Fruit fly (Drosophila melanogaster) Kc167 (cell line): ENCODE measurements around the gene btz.

ENCODE experiments used
- Myc ChIP-seq: fragments of >200 bp; optimal IDR thresholded peaks from 2 replicates; lab custom pipeline; 2017; ENCODE audit warnings: missing external identifiers
- Sin3A ChIP-seq: fragments of >200 bp; optimal IDR thresholded peaks from 2 replicates; lab custom pipeline; 2018; ENCODE audit warnings: missing external identifiers
- h ChIP-seq: fragments of >200 bp; optimal IDR thresholded peaks from 3 replicates; lab custom pipeline; 2018; ENCODE audit warnings: missing external identifiers
- insv ChIP-seq: fragments of >200 bp; optimal IDR thresholded peaks from 3 replicates; lab custom pipeline; 2018; ENCODE audit warnings: missing external identifiers
- psq ChIP-seq: fragments of >200 bp; optimal IDR thresholded peaks from 2 replicates; lab custom pipeline; 2017; ENCODE audit warnings: missing external identifiers
- ttk ChIP-seq: sonication (Bioruptor generic); optimal IDR thresholded peaks from 2 replicates; lab custom pipeline; 2017; ENCODE audit warnings: missing external identifiers

Gene btz

dm6 chr3R:27700229-27700573 lies at the start of gene btz:
btz (plus strand) TSS chr3R:27700361.
- TF ChIP-seq psq (lab: Kevin White, UChicago) = no peak
- TF ChIP-seq Sin3A (lab: Kevin White, UChicago) = no peak
- no peak for TF ChIP-seq ttk (lab: Kevin White, UChicago)

DNA sequence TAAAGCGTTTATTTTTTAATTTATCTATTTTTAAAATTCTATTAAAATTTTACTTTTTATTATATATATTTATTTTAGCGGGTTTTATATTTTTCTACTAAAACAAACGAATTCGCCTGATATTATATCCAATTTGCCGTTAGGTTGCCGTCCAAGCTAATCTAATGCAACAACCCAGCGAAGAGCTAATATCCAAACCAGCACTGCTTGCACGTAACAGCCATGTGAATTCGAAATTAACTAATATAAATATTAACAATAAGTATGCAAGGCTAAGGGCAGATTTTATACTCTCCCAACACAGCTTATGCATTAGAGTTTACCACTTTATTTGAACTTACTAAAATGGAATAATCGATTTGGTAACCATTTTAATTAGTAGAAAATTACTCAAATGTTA lies 48.5 kb upstream of the btz start:
- TF ChIP-seq Myc (no peak), insv (lab: Kevin White, UChicago) (no peak), Sin3A (lab: Kevin White, UChicago) (no peak), ttk (lab: Kevin White, UChicago) (no peak), h (lab: Kevin White, UChicago) (no peak), psq (lab: Kevin White, UChicago) (no peak)

DNA sequence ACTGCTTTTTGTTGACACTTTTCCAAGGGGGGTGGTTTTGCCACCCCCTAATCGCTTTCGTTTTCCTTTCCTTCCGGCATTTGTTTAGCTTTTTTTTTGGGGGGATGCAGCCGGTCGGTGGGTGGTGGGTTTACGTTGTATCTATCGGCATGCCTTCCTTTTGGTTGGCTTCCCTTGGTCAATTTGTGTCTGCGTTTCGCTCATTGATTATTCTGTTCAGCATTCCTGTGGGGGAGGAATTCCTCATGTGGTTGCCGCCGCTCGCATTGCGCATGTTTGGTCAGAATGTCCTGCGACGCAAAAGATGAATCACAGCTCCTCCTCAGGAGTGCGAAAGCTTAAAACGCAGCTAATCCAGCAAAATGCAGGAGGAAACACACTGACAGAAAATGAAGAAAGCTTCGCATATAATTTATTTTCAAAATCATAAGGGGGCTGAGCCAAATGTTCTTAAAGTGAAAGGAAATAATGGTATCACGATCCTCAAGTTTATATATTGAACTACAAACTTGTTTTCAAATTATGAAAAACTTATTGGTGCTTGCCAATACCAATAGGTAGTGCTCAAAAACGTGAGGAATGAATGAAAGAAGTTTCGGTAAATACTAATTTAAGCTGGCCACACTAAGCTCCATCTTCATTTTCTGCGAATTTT lies 47.9 kb upstream of the btz start, which contains the start of gene RpS10a:
RpS10a (plus strand) TSS at position 605 of the 655 bp plus-strand sequence.
- TF ChIP-seq Sin3A (lab: Kevin White, UChicago) = no peak

- TF ChIP-seq insv (lab: Kevin White, UChicago) (no peak), ttk (lab: Kevin White, UChicago) (no peak), h (lab: Kevin White, UChicago) (no peak), Myc (no peak), psq (lab: Kevin White, UChicago) (no peak), Sin3A (lab: Kevin White, UChicago) (no peak)
Observed at dm6 chr3R:27655109-27655508, 45.1 kb upstream of the btz start.

- TF ChIP-seq insv (lab: Kevin White, UChicago) (no peak), Myc (no peak), Sin3A (lab: Kevin White, UChicago) (no peak), psq (lab: Kevin White, UChicago) (no peak), h (lab: Kevin White, UChicago) (no peak), ttk (lab: Kevin White, UChicago) (no peak)
Observed at dm6 chr3R:27656686-27657535, 43.2 kb upstream of the btz start, which contains the start of gene tau. tau (minus strand) TSS chr3R:27656996.

DNA sequence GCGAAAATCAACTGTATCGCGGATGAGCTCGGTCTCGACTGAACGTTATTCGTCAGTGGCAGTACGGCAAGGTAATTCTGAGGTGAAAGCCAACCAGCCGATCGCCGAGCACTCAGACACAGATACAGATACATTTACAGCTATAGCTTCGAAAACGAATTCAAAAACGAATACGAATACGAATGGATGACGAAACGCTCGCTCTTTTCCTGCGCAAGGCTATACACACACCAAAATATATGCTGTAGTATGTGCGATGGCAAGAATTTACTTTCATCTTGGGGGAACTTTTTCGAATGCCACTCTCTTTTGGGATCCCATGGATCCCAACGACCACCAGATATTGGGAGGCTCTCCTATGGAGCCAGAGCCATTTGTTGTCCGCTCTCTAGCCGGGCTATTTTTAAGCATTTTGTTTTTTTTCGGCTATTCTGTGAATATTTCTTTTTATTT lies 40.0 kb upstream of the btz start, which contains the start of gene Mlc1:
Mlc1 (minus strand) TSS at position 51 of the 453 bp plus-strand sequence.
- TF ChIP-seq h (lab: Kevin White, UChicago) (no peak), insv (lab: Kevin White, UChicago) (no peak), psq (lab: Kevin White, UChicago) (no peak), Sin3A (lab: Kevin White, UChicago) (no peak), Myc (no peak), ttk (lab: Kevin White, UChicago) (no peak)

DNA sequence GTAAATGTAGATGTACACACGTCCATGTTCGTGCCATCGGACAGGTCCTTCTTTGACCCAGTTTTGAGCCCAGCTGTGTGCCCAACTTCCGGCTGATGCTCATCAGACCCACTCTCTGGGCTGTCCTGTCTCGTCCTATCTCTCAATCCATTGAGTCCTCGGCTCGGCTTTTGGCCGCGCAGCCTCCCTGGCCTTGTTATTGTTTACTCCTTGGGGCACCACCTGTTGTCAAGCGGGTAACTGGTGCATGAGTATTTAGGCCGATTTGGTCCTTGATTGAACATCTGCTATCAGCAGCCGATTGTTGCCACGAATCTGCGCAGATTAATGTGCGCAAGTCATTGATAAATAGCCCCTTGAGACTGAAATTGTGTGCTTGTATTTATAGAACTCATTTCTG lies 38.8 kb upstream of the btz start:
- TF ChIP-seq ttk (lab: Kevin White, UChicago) (no peak), h (lab: Kevin White, UChicago) (no peak), psq (lab: Kevin White, UChicago) (no peak), Sin3A (lab: Kevin White, UChicago) (no peak)

DNA sequence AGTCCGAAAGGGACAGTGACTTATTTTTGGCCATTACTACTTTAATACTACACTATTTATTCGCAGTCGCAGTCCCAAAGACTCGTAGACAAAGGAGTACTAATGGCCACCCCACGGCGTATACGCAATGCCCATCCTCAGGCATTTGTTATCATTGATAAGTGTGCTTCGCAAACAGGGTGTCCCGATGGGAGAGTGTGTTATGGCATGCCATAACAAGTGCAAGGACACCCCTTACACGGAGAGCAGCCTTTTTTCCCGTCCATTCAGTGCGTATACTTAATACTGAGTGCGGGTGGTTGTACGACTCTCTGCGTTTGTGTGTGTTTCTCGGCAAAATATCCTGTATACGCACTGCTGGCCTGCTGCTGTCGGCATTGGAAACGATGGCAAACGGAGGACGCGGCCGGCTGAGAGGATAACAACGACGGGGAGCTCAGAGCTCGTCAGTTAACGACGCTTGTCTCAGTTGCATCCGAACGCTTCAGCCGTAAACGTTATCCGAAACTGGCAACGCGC lies 38.1 kb upstream of the btz start, which contains the start of gene unc80:
unc80 (plus strand) TSS at position 469 of the 519 bp plus-strand sequence.
- TF ChIP-seq psq (lab: Kevin White, UChicago) = no peak
- TF ChIP-seq Sin3A (lab: Kevin White, UChicago) = no peak
- no peak for TF ChIP-seq insv (lab: Kevin White, UChicago)
- TF ChIP-seq ttk (lab: Kevin White, UChicago) = no peak
- TF ChIP-seq h (lab: Kevin White, UChicago) = no peak
- no peak for TF ChIP-seq Myc

DNA sequence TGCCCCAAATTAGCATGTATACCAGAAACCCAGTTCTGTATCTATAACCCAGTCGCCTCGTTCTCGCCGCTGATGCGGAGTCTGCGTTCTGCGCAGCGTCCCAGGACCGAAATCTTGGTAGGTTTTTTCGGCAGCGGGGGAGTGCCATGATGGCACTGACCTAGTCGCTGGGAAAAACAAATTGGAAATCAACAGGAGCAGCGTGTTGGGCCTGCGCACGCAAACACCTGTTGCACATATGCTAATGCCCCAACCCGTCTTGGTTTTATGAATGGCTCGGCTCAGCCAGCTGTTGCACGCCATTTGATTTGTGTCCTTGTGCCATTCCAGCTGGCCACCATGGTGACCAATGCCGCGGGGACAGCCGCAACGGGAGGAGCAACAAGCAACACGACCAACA lies 37.3 kb upstream of the btz start:
- no peak for TF ChIP-seq Myc
- TF ChIP-seq Sin3A (lab: Kevin White, UChicago) = no peak
- TF ChIP-seq insv (lab: Kevin White, UChicago) = no peak

DNA sequence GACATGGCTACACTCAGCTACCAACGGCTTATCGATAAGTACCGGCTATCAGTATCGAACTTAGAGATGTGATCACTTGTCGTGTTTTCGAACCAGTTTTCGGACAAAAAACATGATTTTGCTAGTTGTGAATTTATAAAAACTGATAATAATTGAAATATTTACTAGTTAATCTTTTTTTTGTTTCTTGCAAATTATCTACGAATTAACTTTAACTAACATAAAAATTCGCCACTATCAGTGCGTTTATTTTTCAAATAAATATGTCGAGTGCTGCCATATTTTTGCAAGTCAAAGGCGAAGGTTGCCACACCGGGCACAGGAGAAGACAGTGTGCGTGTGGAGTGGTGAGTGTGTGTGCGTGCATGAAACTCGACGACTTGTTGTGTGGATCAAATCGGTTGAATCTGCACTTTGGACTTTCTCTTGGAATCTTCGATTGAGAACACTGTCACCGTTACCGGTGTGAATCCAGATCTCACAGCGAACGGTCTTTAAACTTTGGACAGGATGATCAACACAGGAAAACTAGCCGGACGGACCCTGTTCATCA lies 22.9 kb upstream of the btz start, which contains the start of gene Hsdl2:
Hsdl2 (plus strand) TSS at position 349 of the 553 bp plus-strand sequence.
- no peak for TF ChIP-seq insv (lab: Kevin White, UChicago)
- no peak for TF ChIP-seq h (lab: Kevin White, UChicago)
- no peak for TF ChIP-seq psq (lab: Kevin White, UChicago)
- TF ChIP-seq ttk (lab: Kevin White, UChicago) = no peak
- no peak for TF ChIP-seq Myc
- no peak for TF ChIP-seq Sin3A (lab: Kevin White, UChicago)

DNA sequence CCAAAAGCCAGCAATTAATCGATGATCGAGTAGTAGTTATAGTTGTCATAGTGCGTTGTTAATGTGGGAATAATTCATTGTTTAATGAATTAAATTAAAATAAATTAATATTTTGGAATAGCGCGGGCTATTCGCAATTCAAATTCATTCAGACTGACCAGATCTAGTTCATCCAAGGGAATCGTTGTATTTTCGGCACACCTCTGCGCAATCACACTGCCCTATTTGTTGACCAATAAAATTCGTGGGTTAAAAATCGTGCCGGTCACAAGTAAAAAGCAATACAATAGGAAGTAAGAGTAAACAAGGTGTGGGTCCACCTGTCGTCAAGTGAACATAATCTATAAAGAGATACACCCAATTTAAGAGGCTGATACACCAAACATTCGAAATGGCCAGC lies 21.1 kb upstream of the btz start, which contains the start of gene CG12883:
CG12883 (plus strand) TSS at position 273 of the 400 bp plus-strand sequence.
- TF ChIP-seq Sin3A (lab: Kevin White, UChicago) (no peak), ttk (lab: Kevin White, UChicago) (no peak), insv (lab: Kevin White, UChicago) (no peak), Myc (no peak), h (lab: Kevin White, UChicago) (no peak), psq (lab: Kevin White, UChicago) (no peak)
